Fruit fly (Drosophila melanogaster): ENCODE measurements around the gene CG17612.

CG17612 gene

dm6 chr2L:4382522-4382921, at the start of gene CG17612:
CG17612 (minus strand) TSS chr2L:4382735.
- no peak for TF ChIP-seq CG17801 (GFP tag; optimal IDR thresholded peaks at IDR 0.05; ENCODE audit: partially characterized antibody)

- no peak for TF ChIP-seq CG17801 (GFP tag; optimal IDR thresholded peaks at IDR 0.05; ENCODE audit: partially characterized antibody)
Measured at dm6 chr2L:4422154-4422553, 39.6 kb upstream of the CG17612 start.

- no peak for TF ChIP-seq CG17801 (GFP tag; optimal IDR thresholded peaks at IDR 0.05; ENCODE audit: partially characterized antibody)
Measured at dm6 chr2L:4418819-4419218, 36.3 kb upstream of the CG17612 start.

dm6 chr2L:4417982-4418381, 35.4 kb upstream of the CG17612 start:
- no peak for TF ChIP-seq CG17801 (GFP tag; optimal IDR thresholded peaks at IDR 0.05; ENCODE audit: partially characterized antibody)

dm6 chr2L:4416903-4417302, 34.4 kb upstream of the CG17612 start:
- TF ChIP-seq CG17801 (GFP tag; optimal IDR thresholded peaks at IDR 0.05; ENCODE audit: partially characterized antibody) = no peak

dm6 chr2L:4416089-4416488, 33.6 kb upstream of the CG17612 start:
- TF ChIP-seq CG17801 (GFP tag; optimal IDR thresholded peaks at IDR 0.05; ENCODE audit: partially characterized antibody) = no peak

dm6 chr2L:4414059-4414458, 31.5 kb upstream of the CG17612 start:
- no peak for TF ChIP-seq CG17801 (GFP tag; optimal IDR thresholded peaks at IDR 0.05; ENCODE audit: partially characterized antibody)

dm6 chr2L:4410855-4411254, 28.3 kb upstream of the CG17612 start, which contains the start of gene CG43055:
CG43055 (plus strand) TSS chr2L:4411155.
- no peak for TF ChIP-seq CG17801 (GFP tag; optimal IDR thresholded peaks at IDR 0.05; ENCODE audit: partially characterized antibody)

dm6 chr2L:4403013-4403604, 20.6 kb upstream of the CG17612 start, which contains the start of gene Dim1:
Dim1 (plus strand) TSS chr2L:4403251.
- peak; percentile 68 for TF ChIP-seq CG17801 (GFP tag; optimal IDR thresholded peaks at IDR 0.05; ENCODE audit: partially characterized antibody)

dm6 chr2L:4400653-4401052, 18.1 kb upstream of the CG17612 start, which contains the start of gene CG33003:
CG33003 (plus strand) TSS chr2L:4400953.
- TF ChIP-seq CG17801 (GFP tag; optimal IDR thresholded peaks at IDR 0.05; ENCODE audit: partially characterized antibody) = no peak

- TF ChIP-seq CG17801 (GFP tag; optimal IDR thresholded peaks at IDR 0.05; ENCODE audit: partially characterized antibody) = peak; percentile 7
Measured at dm6 chr2L:4393842-4394421, 11.4 kb upstream of the CG17612 start, which contains the start of gene CG3652. CG3652 (minus strand) TSS chr2L:4393876.

- TF ChIP-seq CG17801 (GFP tag; optimal IDR thresholded peaks at IDR 0.05; ENCODE audit: partially characterized antibody) = no peak
Measured at dm6 chr2L:4389405-4390115, 7.0 kb upstream of the CG17612 start.

- TF ChIP-seq CG17801 (GFP tag; optimal IDR thresholded peaks at IDR 0.05; ENCODE audit: partially characterized antibody) = no peak
Measured at dm6 chr2L:4388027-4388426, 5.5 kb upstream of the CG17612 start, which contains the start of gene Tps1. Tps1 (plus strand) TSS chr2L:4388327.

dm6 chr2L:4386926-4387550, 4.5 kb upstream of the CG17612 start, which contains the start of gene Psf2:
Psf2 (minus strand) TSS chr2L:4387356.
- no peak for TF ChIP-seq CG17801 (GFP tag; optimal IDR thresholded peaks at IDR 0.05; ENCODE audit: partially characterized antibody)

Measured in ovary, adult (tissue).